Worm (Caenorhabditis elegans) whole organism, L2 larva: ENCODE measurements around the gene str-73.

Experiments
- Y55F3AM.14 ChIP-seq: fragments of 200-800 bp; sonication (Bioruptor generic); optimal IDR thresholded peaks from 2 replicates; lab custom pipeline; 2018; ENCODE audit warnings: mild to moderate bottlenecking, missing genetic modification characterization, missing compliant biosample characterization
- ceh-16 ChIP-seq: fragments of 150-350 bp; optimal IDR thresholded peaks from 2 replicates; lab custom pipeline; 2014; ENCODE audit warnings: missing biosample characterization, missing genetic modification characterization
- mdl-1 ChIP-seq, 2 experiments: fragments of 150-350 bp in 1 of 2; sonication (generic microtip) in 1 of 2; optimal IDR thresholded peaks; 2 replicates each; lab custom pipeline; 2017; ENCODE audit warnings: missing biosample characterization in 2 of 2, missing genetic modification characterization in 2 of 2
- nhr-12 ChIP-seq: fragments of 150-350 bp; optimal IDR thresholded peaks from 2 replicates; lab custom pipeline; 2014; ENCODE audit warnings: missing biosample characterization, missing genetic modification characterization
- nhr-23 ChIP-seq: fragments of 150-350 bp; optimal IDR thresholded peaks from 2 replicates; lab custom pipeline; 2014; ENCODE audit warnings: missing biosample characterization, missing genetic modification reagents, missing genetic modification characterization
- nhr-25 ChIP-seq: fragments of 150-350 bp; sonication (generic microtip); optimal IDR thresholded peaks from 3 replicates; lab custom pipeline; 2014; ENCODE audit warnings: missing biosample characterization, missing genetic modification characterization

- no peak for TF ChIP-seq mdl-1 (tag; optimal IDR thresholded peaks at IDR 0.05; lab: Kevin White, UChicago)
- no peak for TF ChIP-seq nhr-12 (tag; lab: Kevin White, UChicago)
- no peak for TF ChIP-seq Y55F3AM.14
- TF ChIP-seq nhr-23 (tag; lab: Kevin White, UChicago) = no peak
- no peak for TF ChIP-seq ceh-16 (tag; lab: Kevin White, UChicago)
- no peak for TF ChIP-seq nhr-25 (tag; lab: Kevin White, UChicago)
Measured at ce11 chrV:16407663-16408062, 22.4 kb upstream of the str-73 start, which contains the start of gene F26D2.3.
